Worm (Caenorhabditis elegans): ENCODE data around the gene srj-54.

The srj-54 gene

DNA sequence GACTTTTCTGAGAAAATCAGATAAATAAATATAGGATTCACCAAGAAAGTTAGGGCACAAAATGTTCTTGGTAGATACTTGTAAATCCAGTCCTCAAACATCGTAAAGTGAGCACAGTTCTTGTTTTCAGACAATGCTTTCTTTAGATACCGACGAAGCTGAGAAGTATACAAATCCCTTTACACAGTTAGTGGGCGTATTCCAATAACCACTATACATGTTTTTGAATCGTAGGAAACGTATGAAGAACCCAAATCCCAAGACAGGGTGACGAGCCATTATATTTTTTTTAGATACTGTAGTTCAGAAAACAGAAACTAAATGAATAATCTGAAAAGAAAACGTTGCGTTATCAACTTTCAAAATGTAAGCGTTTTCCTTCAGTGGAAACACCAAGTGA lies 13.9 kb downstream of the srj-54 start, which contains the start of gene srj-44:
Gene srj-44 (minus strand): TSS at position 101 of the 400 bp plus-strand sequence.
- no peak for TF ChIP-seq ceh-36 (tag; optimal IDR thresholded peaks at IDR 0.05)
- no peak for TF ChIP-seq tbx-37 (GFP tag; conservative IDR thresholded peaks at IDR 0.05)
- TF ChIP-seq ceh-13 (GFP tag; optimal IDR thresholded peaks at IDR 0.05): no peak
- no peak for TF ChIP-seq tra-4 (tag; optimal IDR thresholded peaks at IDR 0.05)
- no peak for TF ChIP-seq hnd-1 (tag; optimal IDR thresholded peaks at IDR 0.05)
- TF ChIP-seq hmg-4 (GFP tag; optimal IDR thresholded peaks at IDR 0.05): no peak
- no peak for TF ChIP-seq B0310.2 (tag; optimal IDR thresholded peaks at IDR 0.05)
- TF ChIP-seq pes-1 (GFP tag; IDR thresholded peaks at IDR 0.05): no peak
- no peak for TF ChIP-seq aly-1 (tag; optimal IDR thresholded peaks at IDR 0.05)

DNA sequence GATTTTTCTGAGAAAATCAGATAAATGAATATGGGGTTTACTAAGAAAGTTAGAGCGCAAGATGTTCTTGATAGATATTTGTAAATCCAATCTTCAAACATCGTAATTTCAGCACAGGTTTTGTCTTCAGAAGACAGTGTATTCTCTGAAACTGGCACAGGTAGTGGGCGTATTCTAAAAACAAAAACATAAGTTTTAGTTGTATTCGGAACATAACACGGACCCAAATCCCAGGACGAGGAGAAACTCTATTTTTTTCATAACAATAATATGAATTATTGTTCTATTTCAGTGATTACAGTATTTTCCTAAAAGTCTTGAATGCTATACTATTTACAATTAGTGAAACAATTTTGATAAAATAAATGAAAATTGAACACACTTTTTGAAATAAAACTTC lies 23.1 kb downstream of the srj-54 start, which contains the start of gene srj-45:
Gene srj-45 (minus strand): TSS at position 101 of the 400 bp plus-strand sequence.
- no peak for TF ChIP-seq ets-7 (tag; optimal IDR thresholded peaks at IDR 0.05)
- no peak for TF ChIP-seq B0310.2 (tag; optimal IDR thresholded peaks at IDR 0.05)
- no peak for TF ChIP-seq scrt-1 (GFP tag; IDR thresholded peaks at IDR 0.05)
- no peak for TF ChIP-seq hnd-1 (tag; optimal IDR thresholded peaks at IDR 0.05)
- TF ChIP-seq F13C5.2 (tag; optimal IDR thresholded peaks at IDR 0.05): no peak
- TF ChIP-seq sea-1 (GFP tag; conservative IDR thresholded peaks at IDR 0.05): no peak
- TF ChIP-seq pes-1 (GFP tag; IDR thresholded peaks at IDR 0.05): no peak
- no peak for TF ChIP-seq ceh-13 (GFP tag; optimal IDR thresholded peaks at IDR 0.05)
- TF ChIP-seq tbx-11 (GFP tag; IDR thresholded peaks at IDR 0.05): no peak
- TF ChIP-seq hmbx-1 (tag; optimal IDR thresholded peaks at IDR 0.05): no peak
- TF ChIP-seq flt-1 (GFP tag; IDR thresholded peaks at IDR 0.05): no peak
- TF ChIP-seq tbx-37 (GFP tag; conservative IDR thresholded peaks at IDR 0.05): no peak
- no peak for TF ChIP-seq tra-4 (tag; optimal IDR thresholded peaks at IDR 0.05)
- TF ChIP-seq hmg-4 (GFP tag; optimal IDR thresholded peaks at IDR 0.05): no peak
- TF ChIP-seq aly-1 (tag; optimal IDR thresholded peaks at IDR 0.05): no peak
- TF ChIP-seq ceh-36 (tag; optimal IDR thresholded peaks at IDR 0.05): no peak

DNA sequence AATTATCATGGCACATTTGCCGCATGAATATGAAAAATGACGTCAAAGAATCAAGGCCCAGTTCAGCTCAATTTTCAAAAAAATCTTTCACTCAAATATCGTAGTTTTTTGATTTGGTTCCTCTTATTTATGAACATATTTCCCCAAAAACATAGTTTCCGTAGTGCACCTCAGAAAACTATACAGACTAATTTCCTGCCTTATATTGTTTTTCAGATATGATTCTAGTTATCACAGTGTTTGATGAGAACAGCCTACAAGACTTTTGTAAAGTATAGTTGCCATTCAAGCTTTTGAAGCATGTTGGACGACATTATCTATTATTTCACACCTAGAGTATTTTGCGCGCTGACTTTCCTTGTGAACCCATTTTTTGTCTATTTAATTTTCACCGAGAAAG lies 27.0 kb downstream of the srj-54 start, which contains the start of gene srj-50:
Gene srj-50 (plus strand): TSS at position 301 of the 400 bp plus-strand sequence.
- no peak for TF ChIP-seq aly-1 (tag; optimal IDR thresholded peaks at IDR 0.05)
- no peak for TF ChIP-seq flt-1 (GFP tag; IDR thresholded peaks at IDR 0.05)
- TF ChIP-seq ceh-36 (tag; optimal IDR thresholded peaks at IDR 0.05): no peak
- no peak for TF ChIP-seq tra-4 (tag; optimal IDR thresholded peaks at IDR 0.05)
- no peak for TF ChIP-seq hmg-4 (GFP tag; optimal IDR thresholded peaks at IDR 0.05)
- no peak for TF ChIP-seq B0310.2 (tag; optimal IDR thresholded peaks at IDR 0.05)
- no peak for TF ChIP-seq tbx-37 (GFP tag; conservative IDR thresholded peaks at IDR 0.05)

DNA sequence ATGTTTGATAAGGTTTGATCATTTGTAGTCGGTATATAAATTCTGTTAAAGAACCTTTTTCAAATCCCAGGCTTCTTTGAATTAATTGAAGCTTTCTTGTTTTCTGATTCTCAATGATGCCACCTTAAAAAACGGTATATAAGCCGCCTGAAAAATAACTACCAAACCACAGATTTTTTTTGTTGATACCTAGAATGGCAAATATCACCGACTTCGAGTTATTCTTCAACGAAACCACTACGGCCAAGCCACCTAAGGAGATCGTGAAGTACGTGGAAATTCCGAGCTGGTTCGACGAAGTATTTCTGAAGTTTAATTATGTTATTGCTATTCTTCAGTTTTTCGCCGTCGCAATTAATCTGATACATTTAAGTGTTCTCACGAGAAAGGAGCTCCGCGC lies 28.8 kb downstream of the srj-54 start, which contains the start of gene srw-2:
Gene srw-2 (plus strand): TSS at position 62 of the 400 bp plus-strand sequence.
- TF ChIP-seq hmbx-1 (tag; optimal IDR thresholded peaks at IDR 0.05): no peak
- TF ChIP-seq scrt-1 (GFP tag; IDR thresholded peaks at IDR 0.05): no peak
- TF ChIP-seq flt-1 (GFP tag; IDR thresholded peaks at IDR 0.05): no peak
- TF ChIP-seq hmg-4 (GFP tag; optimal IDR thresholded peaks at IDR 0.05): no peak
- no peak for TF ChIP-seq B0310.2 (tag; optimal IDR thresholded peaks at IDR 0.05)

DNA sequence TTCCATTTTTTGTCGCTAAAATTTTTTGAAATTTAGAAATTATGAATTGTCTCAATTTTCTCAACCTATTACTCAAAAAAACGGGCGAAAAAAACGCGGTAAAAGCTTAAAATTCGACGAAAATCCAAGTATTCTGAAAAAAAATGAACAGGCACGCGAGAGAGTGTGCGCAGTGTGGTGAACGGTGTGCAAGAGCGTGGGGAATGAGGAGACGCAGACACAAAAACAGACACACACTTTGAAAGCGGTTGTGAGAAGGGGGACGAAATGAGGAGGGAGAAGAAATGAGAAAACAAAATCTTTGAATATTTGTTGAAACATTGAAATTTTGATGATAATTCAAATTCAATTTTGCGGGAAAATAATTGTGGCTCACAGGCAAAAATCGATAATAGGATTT lies 32.8 kb downstream of the srj-54 start, which contains the start of gene T03D3.5:
Gene T03D3.5 (minus strand): TSS at position 21 of the 400 bp plus-strand sequence.
- TF ChIP-seq sea-1 (GFP tag; conservative IDR thresholded peaks at IDR 0.05) (no peak), hmg-4 (GFP tag; optimal IDR thresholded peaks at IDR 0.05) (no peak), B0310.2 (tag; optimal IDR thresholded peaks at IDR 0.05) (no peak)

DNA sequence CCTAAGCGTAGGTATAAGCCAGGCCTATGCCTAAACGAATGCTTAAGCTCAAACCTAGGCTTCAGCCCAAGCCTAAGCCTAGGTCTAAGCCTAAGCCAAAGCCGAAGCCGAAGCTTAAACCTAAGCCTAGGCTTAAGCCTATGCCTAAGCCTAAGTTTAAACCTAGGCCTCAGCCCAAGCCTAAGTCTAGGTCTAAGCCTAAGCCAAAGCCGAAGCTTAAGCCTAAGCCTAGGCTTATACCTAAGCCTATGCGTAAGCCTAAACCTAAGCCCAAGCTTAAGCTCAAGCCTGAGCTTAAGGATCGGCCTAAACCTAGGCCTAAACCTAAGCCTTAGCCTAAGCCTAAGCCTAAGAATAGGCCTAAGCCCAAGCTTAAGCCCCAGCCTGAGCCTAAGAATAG lies 33.7 kb downstream of the srj-54 start:
- no peak for TF ChIP-seq hmg-4 (GFP tag; optimal IDR thresholded peaks at IDR 0.05)
- TF ChIP-seq F13C5.2 (tag; optimal IDR thresholded peaks at IDR 0.05): no peak
- no peak for TF ChIP-seq hnd-1 (tag; optimal IDR thresholded peaks at IDR 0.05)
- no peak for TF ChIP-seq aly-1 (tag; optimal IDR thresholded peaks at IDR 0.05)
- no peak for TF ChIP-seq ceh-13 (GFP tag; optimal IDR thresholded peaks at IDR 0.05)
- peak; percentile 88 for TF ChIP-seq ceh-36 (tag; optimal IDR thresholded peaks at IDR 0.05)
- no peak for TF ChIP-seq tbx-11 (GFP tag; IDR thresholded peaks at IDR 0.05)

DNA sequence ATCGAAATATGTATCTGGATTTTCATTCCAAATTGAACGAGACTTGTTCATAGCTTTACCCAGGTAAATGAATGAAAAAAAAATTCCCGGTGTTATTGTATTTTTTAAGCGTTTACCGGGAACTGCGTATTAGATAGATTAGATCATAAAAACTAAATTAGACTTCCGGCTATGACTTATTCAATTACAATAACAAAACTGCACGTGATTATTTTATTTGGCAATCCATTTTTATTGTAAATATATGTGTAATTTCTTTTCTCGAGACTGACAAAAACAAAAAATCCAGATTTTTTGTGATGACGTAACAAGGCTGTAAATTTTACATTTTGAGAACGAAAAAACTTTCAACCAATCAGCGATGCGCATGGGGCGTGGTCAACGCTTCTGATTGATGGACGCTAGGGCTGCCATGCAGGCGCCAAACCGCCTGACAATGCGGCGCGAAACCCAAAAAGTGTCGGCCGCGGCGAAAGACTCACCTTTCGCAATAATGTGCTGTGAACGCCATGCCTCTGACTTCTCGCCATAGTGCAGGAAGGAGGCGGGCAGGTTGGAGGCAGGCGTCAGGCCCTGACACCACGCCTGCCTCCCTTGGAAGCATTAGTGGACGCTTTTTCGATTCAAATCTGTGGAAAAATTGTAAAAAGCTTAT lies 37.9 kb downstream of the srj-54 start, which contains the start of gene srh-36:
Gene srh-36 (minus strand): TSS at position 51 of the 655 bp plus-strand sequence.
- no peak for TF ChIP-seq B0310.2 (tag; optimal IDR thresholded peaks at IDR 0.05)
- no peak for TF ChIP-seq sea-1 (GFP tag; conservative IDR thresholded peaks at IDR 0.05)
- TF ChIP-seq ceh-36 (tag; optimal IDR thresholded peaks at IDR 0.05): no peak
- TF ChIP-seq tra-4 (tag; optimal IDR thresholded peaks at IDR 0.05): no peak
- no peak for TF ChIP-seq hnd-1 (tag; optimal IDR thresholded peaks at IDR 0.05)
- TF ChIP-seq aly-1 (tag; optimal IDR thresholded peaks at IDR 0.05): no peak
- no peak for TF ChIP-seq tbx-11 (GFP tag; IDR thresholded peaks at IDR 0.05)
- no peak for TF ChIP-seq ets-7 (tag; optimal IDR thresholded peaks at IDR 0.05)
- TF ChIP-seq flt-1 (GFP tag; IDR thresholded peaks at IDR 0.05): no peak
- TF ChIP-seq hmg-4 (GFP tag; optimal IDR thresholded peaks at IDR 0.05): no peak
- no peak for TF ChIP-seq pes-1 (GFP tag; IDR thresholded peaks at IDR 0.05)

DNA sequence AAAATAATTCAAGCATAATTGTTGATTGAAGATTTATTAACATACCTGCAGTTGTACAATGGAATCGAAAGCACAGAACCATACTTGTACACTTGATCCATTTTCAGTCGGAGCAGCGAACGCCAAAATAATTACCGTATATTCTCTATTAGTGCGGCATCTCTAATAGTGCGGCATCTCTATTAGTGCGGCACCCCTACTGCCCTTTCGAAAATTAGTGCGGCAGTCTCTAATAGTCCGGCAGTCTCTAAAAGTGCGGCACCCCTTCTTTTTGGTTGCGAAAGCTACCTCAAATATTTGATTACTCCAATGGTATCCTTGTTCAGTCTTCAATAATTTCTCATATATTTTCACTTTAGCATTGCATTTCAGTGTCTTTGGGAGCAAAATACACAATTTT lies 41.5 kb downstream of the srj-54 start, which contains the start of gene srt-34:
Gene srt-34 (minus strand): TSS at position 101 of the 400 bp plus-strand sequence.
- TF ChIP-seq hnd-1 (tag; optimal IDR thresholded peaks at IDR 0.05): no peak
- TF ChIP-seq hmg-4 (GFP tag; optimal IDR thresholded peaks at IDR 0.05): no peak

Measured in whole organism, early embryonic.